Worm (Caenorhabditis elegans) whole organism, young adult: Measurements from ENCODE around the gene str-188.

ENCODE experiments used
- K12H6.12 ChIP-seq: fragments of 200-800 bp; sonication (Bioruptor generic); optimal IDR thresholded peaks from 2 replicates; lab custom pipeline; 2018; ENCODE audit warnings: mild to moderate bottlenecking, missing genetic modification characterization, missing compliant biosample characterization
- T07F8.4 ChIP-seq: sonication (generic microtip); optimal IDR thresholded peaks from 2 replicates; lab custom pipeline; 2016; ENCODE audit warnings: mild to moderate bottlenecking, missing genetic modification characterization, moderate library complexity, missing compliant biosample characterization
- ama-1 ChIP-seq, 3 experiments: fragments of 150-350 bp in 1 of 3; sonication (generic microtip) in 2 of 3; optimal IDR thresholded peaks; 2 replicates each; lab custom pipeline; 2014 to 2018; ENCODE audit warnings: missing biosample characterization in 2 of 3, missing genetic modification characterization in 2 of 3, missing genetic modification reagents in 2 of 3
- ceh-91 ChIP-seq: fragments of 200-800 bp; sonication (Bioruptor generic); IDR thresholded peaks from 2 replicates; pipeline ENCODE4 v1.3.6; 2022; ENCODE audit warnings: missing genetic modification reagents, missing genetic modification characterization, missing compliant biosample characterization
- lsl-1 ChIP-seq: fragments of 200-800 bp; sonication (Bioruptor generic); optimal IDR thresholded peaks from 2 replicates; lab custom pipeline; 2018; ENCODE audit warnings: mild to moderate bottlenecking, missing genetic modification characterization, moderate library complexity, missing compliant biosample characterization
- madf-6 ChIP-seq: fragments of 200-800 bp; sonication (Bioruptor generic); IDR thresholded peaks from 2 replicates; pipeline ENCODE4 v1.3.6; 2022; ENCODE audit warnings: missing genetic modification reagents, missing genetic modification characterization, missing compliant biosample characterization
- nhr-90 ChIP-seq: sonication (generic microtip); optimal IDR thresholded peaks from 2 replicates; lab custom pipeline; 2016; ENCODE audit warnings: missing genotype, mild to moderate bottlenecking, missing genetic modification characterization, missing compliant biosample characterization
- snpc-4 ChIP-seq, 5 experiments: fragments of 150-350 bp in 1 of 5; sonication (generic microtip) in 4 of 5; optimal IDR thresholded peaks; 2 replicates each; lab custom pipeline; 2014 to 2018; ENCODE audit warnings: missing genetic modification characterization in 5 of 5, missing biosample characterization in 3 of 5, antibody characterized with exemption in 2 of 5, mild to moderate bottlenecking in 2 of 5, missing compliant biosample characterization in 2 of 5, missing genotype in 2 of 5, moderate library complexity in 2 of 5, missing genetic modification reagents in 1 of 5
- ztf-25 ChIP-seq: fragments of 200-800 bp; sonication (Bioruptor generic); IDR thresholded peaks from 2 replicates; pipeline ENCODE4 v1.3.6; 2022; ENCODE audit warnings: missing genetic modification reagents, missing genetic modification characterization, missing compliant biosample characterization

DNA sequence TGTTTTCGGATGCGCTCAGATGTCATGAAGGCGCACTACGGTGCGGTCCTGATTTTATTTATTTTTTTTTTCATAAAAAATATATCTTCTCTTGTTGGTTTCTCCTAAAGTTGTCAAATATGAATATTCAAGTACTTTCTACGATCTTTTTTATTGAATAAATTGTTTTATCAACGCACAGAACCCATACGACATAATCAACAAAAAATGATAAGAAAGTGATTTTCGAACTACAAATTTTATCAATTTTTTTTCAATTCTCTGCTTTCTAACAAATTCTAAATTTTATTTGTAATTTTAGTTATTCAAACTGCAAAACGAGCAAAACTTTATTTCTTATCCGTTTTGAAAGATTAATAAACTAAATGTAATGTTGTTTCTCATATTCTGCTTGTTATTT is 14.6 kb upstream of the str-188 start:
- TF ChIP-seq ama-1 (optimal IDR thresholded peaks at IDR 0.05; lab: Kevin White, UChicago) = no peak
- no peak for TF ChIP-seq ama-1 (GFP tag; optimal IDR thresholded peaks at IDR 0.05; lab: Kevin White, UChicago)
- TF ChIP-seq madf-6 (GFP tag; lab: Robert Waterston, UW) = no peak
- no peak for TF ChIP-seq nhr-90 (tag; lab: Kevin White, UChicago)
- no peak for TF ChIP-seq K12H6.12 (tag; lab: Kevin White, UChicago)
- no peak for TF ChIP-seq lsl-1
- no peak for TF ChIP-seq T07F8.4
- no peak for TF ChIP-seq ceh-91
- TF ChIP-seq ztf-25 = no peak
- TF ChIP-seq snpc-4 (GFP tag; optimal IDR thresholded peaks at IDR 0.05; lab: Kevin White, UChicago) = no peak
- no peak for TF ChIP-seq snpc-4 (tag; optimal IDR thresholded peaks at IDR 0.05; lab: Kevin White, UChicago)
